Worm (Caenorhabditis elegans) whole organism, L2 larva: ENCODE data around the gene ccch-2.

Experiments used
- F13H6.1 ChIP-seq: sonication (generic microtip); optimal IDR thresholded peaks from 2 replicates; lab custom pipeline; 2016; ENCODE audit warnings: missing genetic modification characterization, missing compliant biosample characterization
- R02D3.7 ChIP-seq: fragments of 150-350 bp; optimal IDR thresholded peaks from 2 replicates; lab custom pipeline; 2014; ENCODE audit warnings: missing biosample characterization, missing genetic modification characterization
- ZK546.5 ChIP-seq: sonication (generic microtip); optimal IDR thresholded peaks from 2 replicates; lab custom pipeline; 2017; ENCODE audit warnings: missing biosample characterization, missing genetic modification characterization
- alr-1 ChIP-seq: fragments of 150-350 bp; optimal IDR thresholded peaks from 2 replicates; lab custom pipeline; 2014; ENCODE audit warnings: missing biosample characterization, missing genetic modification characterization
- crh-2 ChIP-seq: sonication (generic microtip); optimal IDR thresholded peaks from 2 replicates; lab custom pipeline; 2017; ENCODE audit warnings: missing biosample characterization, missing genetic modification characterization
- dmd-4 ChIP-seq: sonication (generic microtip); optimal IDR thresholded peaks from 2 replicates; lab custom pipeline; 2017; ENCODE audit warnings: missing biosample characterization, missing genetic modification characterization
- egl-27 ChIP-seq: sonication (generic microtip); optimal IDR thresholded peaks from 3 replicates; lab custom pipeline; 2017; ENCODE audit warnings: missing biosample characterization, missing genetic modification reagents, missing genetic modification characterization
- elt-1 ChIP-seq: fragments of 150-350 bp; optimal IDR thresholded peaks from 2 replicates; lab custom pipeline; 2014; ENCODE audit warnings: missing biosample characterization, missing genetic modification characterization
- elt-3 ChIP-seq: sonication (generic microtip); optimal IDR thresholded peaks from 2 replicates; lab custom pipeline; 2017; ENCODE audit warnings: missing biosample characterization, missing genetic modification characterization
- fos-1 ChIP-seq: fragments of 150-350 bp; optimal IDR thresholded peaks from 2 replicates; lab custom pipeline; 2014; ENCODE audit warnings: missing biosample characterization, missing genetic modification characterization
- gmeb-1 ChIP-seq: fragments of 150-350 bp; optimal IDR thresholded peaks from 2 replicates; lab custom pipeline; 2014; ENCODE audit warnings: missing biosample characterization, missing genetic modification characterization
- lin-11 ChIP-seq: fragments of 150-350 bp; sonication (generic microtip); optimal IDR thresholded peaks from 2 replicates; lab custom pipeline; 2014; ENCODE audit warnings: missing biosample characterization, missing genetic modification characterization, inconsistent platforms, mixed read lengths
- lin-13 ChIP-seq: fragments of 150-350 bp; optimal IDR thresholded peaks from 2 replicates; lab custom pipeline; 2014; ENCODE audit warnings: missing biosample characterization, missing genetic modification reagents, missing genetic modification characterization
- lin-39 ChIP-seq: fragments of 150-350 bp; optimal IDR thresholded peaks from 2 replicates; lab custom pipeline; 2014; ENCODE audit warnings: missing biosample characterization, missing genetic modification reagents, missing genetic modification characterization
- mab-5 ChIP-seq: fragments of 150-350 bp; optimal IDR thresholded peaks from 2 replicates; lab custom pipeline; 2014; ENCODE audit warnings: missing biosample characterization, missing genetic modification characterization
- mbf-1 ChIP-seq: sonication (generic microtip); optimal IDR thresholded peaks from 2 replicates; lab custom pipeline; 2017; ENCODE audit warnings: missing biosample characterization, missing genetic modification characterization
- nhr-10 ChIP-seq: sonication (generic microtip); optimal IDR thresholded peaks from 2 replicates; lab custom pipeline; 2017; ENCODE audit warnings: missing biosample characterization, missing genetic modification characterization
- nhr-11 ChIP-seq: fragments of 150-350 bp; optimal IDR thresholded peaks from 2 replicates; lab custom pipeline; 2014; ENCODE audit warnings: missing biosample characterization, missing genetic modification characterization
- nhr-12 ChIP-seq: fragments of 150-350 bp; optimal IDR thresholded peaks from 2 replicates; lab custom pipeline; 2014; ENCODE audit warnings: missing biosample characterization, missing genetic modification characterization
- nhr-129 ChIP-seq: fragments of 150-350 bp; optimal IDR thresholded peaks from 2 replicates; lab custom pipeline; 2014; ENCODE audit warnings: missing biosample characterization, missing genetic modification characterization
- nhr-23 ChIP-seq: fragments of 150-350 bp; optimal IDR thresholded peaks from 2 replicates; lab custom pipeline; 2014; ENCODE audit warnings: missing biosample characterization, missing genetic modification reagents, missing genetic modification characterization
- nhr-25 ChIP-seq: fragments of 150-350 bp; sonication (generic microtip); optimal IDR thresholded peaks from 3 replicates; lab custom pipeline; 2014; ENCODE audit warnings: missing biosample characterization, missing genetic modification characterization
- nhr-77 ChIP-seq: fragments of 150-350 bp; optimal IDR thresholded peaks from 2 replicates; lab custom pipeline; 2014; ENCODE audit warnings: missing biosample characterization, missing genetic modification characterization
- sem-4 ChIP-seq: fragments of 150-350 bp; optimal IDR thresholded peaks from 2 replicates; lab custom pipeline; 2014; ENCODE audit warnings: missing biosample characterization, missing genetic modification reagents, missing genetic modification characterization
- skn-1 ChIP-seq: sonication (generic microtip); optimal IDR thresholded peaks from 2 replicates; lab custom pipeline; 2017; ENCODE audit warnings: missing biosample characterization, missing genetic modification characterization
- sma-9 ChIP-seq, 2 experiments: fragments of 150-350 bp in 1 of 2; sonication (generic microtip) in 1 of 2; optimal IDR thresholded peaks; 2 replicates each; lab custom pipeline; 2014 to 2016; ENCODE audit warnings: missing genetic modification characterization in 2 of 2, mild to moderate bottlenecking in 1 of 2, missing biosample characterization in 1 of 2, missing compliant biosample characterization in 1 of 2, missing genetic modification reagents in 1 of 2, moderate library complexity in 1 of 2
- snpc-4 ChIP-seq: fragments of 150-350 bp; optimal IDR thresholded peaks from 2 replicates; lab custom pipeline; 2014; ENCODE audit warnings: missing biosample characterization, missing genetic modification characterization
- unc-39 ChIP-seq: fragments of 150-350 bp; optimal IDR thresholded peaks from 2 replicates; lab custom pipeline; 2014; ENCODE audit warnings: missing biosample characterization, missing genetic modification characterization
- unc-55 ChIP-seq: fragments of 150-350 bp; sonication (generic microtip); optimal IDR thresholded peaks from 3 replicates; lab custom pipeline; 2014; ENCODE audit warnings: missing biosample characterization, missing genetic modification reagents, missing genetic modification characterization
- zag-1 ChIP-seq: fragments of 150-350 bp; optimal IDR thresholded peaks from 2 replicates; lab custom pipeline; 2014; ENCODE audit warnings: missing biosample characterization, missing genetic modification characterization
- ztf-1 ChIP-seq: fragments of 200-800 bp; sonication (Bioruptor generic); conservative IDR thresholded peaks from 2 replicates; pipeline ENCODE4 v1.3.6; 2022; ENCODE audit warnings: missing genetic modification characterization, missing compliant biosample characterization
- ztf-11 ChIP-seq: sonication (generic microtip); optimal IDR thresholded peaks from 2 replicates; lab custom pipeline; 2017; ENCODE audit warnings: missing biosample characterization, missing genetic modification characterization
- ztf-4 ChIP-seq: fragments of 150-350 bp; optimal IDR thresholded peaks from 2 replicates; lab custom pipeline; 2014; ENCODE audit warnings: missing biosample characterization, missing genetic modification characterization

The ccch-2 gene

ce11 chrIV:16257330-16257729 is 20.7 kb upstream of the ccch-2 start, which contains the start of gene hlh-31:
Gene hlh-31 (plus strand): TSS chrIV:16257630.
- no peak for TF ChIP-seq fos-1 (tag; lab: Kevin White, UChicago)
- TF ChIP-seq elt-1 (tag; lab: Kevin White, UChicago) = no peak
- TF ChIP-seq unc-55 (GFP tag; lab: Kevin White, UChicago) = peak; percentile 6

- TF ChIP-seq lin-39 (tag; lab: Kevin White, UChicago) = no peak
- no peak for TF ChIP-seq ZK546.5 (tag; lab: Kevin White, UChicago)
- no peak for TF ChIP-seq ztf-1
- TF ChIP-seq lin-11 (tag; lab: Kevin White, UChicago) = no peak
- TF ChIP-seq nhr-25 (tag; lab: Kevin White, UChicago) = no peak
- TF ChIP-seq sma-9 (GFP tag; optimal IDR thresholded peaks at IDR 0.05; lab: Kevin White, UChicago) = no peak
- TF ChIP-seq sma-9 (tag; optimal IDR thresholded peaks at IDR 0.05; lab: Kevin White, UChicago) = no peak
- TF ChIP-seq lin-13 = no peak
- TF ChIP-seq mab-5 (tag; lab: Kevin White, UChicago) = no peak
- TF ChIP-seq sem-4 = no peak
- no peak for TF ChIP-seq nhr-77
- TF ChIP-seq unc-39 = no peak
- no peak for TF ChIP-seq egl-27 (tag; lab: Kevin White, UChicago)
- TF ChIP-seq alr-1 (tag; lab: Kevin White, UChicago) = no peak
Measured at ce11 chrIV:16270955-16271354, 7.0 kb upstream of the ccch-2 start, which contains the start of gene F38C2.4. Gene F38C2.4 (plus strand): TSS chrIV:16271255.

DNA sequence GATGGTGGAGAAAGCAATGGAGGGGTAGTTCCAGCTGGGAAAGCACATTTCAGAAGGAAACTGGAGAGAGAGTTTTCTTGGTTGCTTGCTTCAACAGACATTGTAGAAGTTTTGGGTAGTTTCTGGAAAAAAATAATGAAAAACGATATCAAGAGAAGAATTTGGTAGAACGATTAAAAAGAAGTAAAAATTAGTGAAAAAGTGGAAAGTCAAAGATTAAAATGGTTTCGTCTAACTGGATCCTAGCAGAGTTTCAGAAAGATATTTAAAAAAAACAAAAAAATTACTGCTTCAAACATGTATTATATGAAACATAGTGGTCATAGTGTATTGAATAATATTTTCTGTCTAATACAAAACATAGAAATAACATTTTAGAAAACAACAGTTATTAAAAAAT is 711 bp upstream of the ccch-2 start, which contains the start of gene F38C2.7:
Gene F38C2.7 (minus strand): TSS at position 101 of the 400 bp plus-strand sequence.
- TF ChIP-seq gmeb-1 (tag; lab: Kevin White, UChicago) (no peak), ztf-11 (tag; lab: Kevin White, UChicago) (no peak), mbf-1 (no peak)

ce11 chrIV:16280614-16281013 is 2.6 kb downstream of the ccch-2 start, which contains the start of gene clec-191:
Gene clec-191 (minus strand): TSS chrIV:16280714.
- TF ChIP-seq crh-2 (no peak), nhr-11 (tag; lab: Kevin White, UChicago) (no peak), nhr-23 (tag; lab: Kevin White, UChicago) (no peak), ztf-4 (no peak), nhr-129 (tag; lab: Kevin White, UChicago) (no peak)
- TF ChIP-seq, all 48 proteins: peak for 0

ce11 chrIV:16290745-16291144 is 12.7 kb downstream of the ccch-2 start, which contains the start of gene srz-75:
Gene srz-75 (minus strand): TSS chrIV:16290845.
- TF ChIP-seq mab-5 (tag; lab: Kevin White, UChicago) (no peak), ztf-11 (tag; lab: Kevin White, UChicago) (no peak), R02D3.7 (tag; lab: Kevin White, UChicago) (no peak), ZK546.5 (tag; lab: Kevin White, UChicago) (no peak), nhr-12 (tag; lab: Kevin White, UChicago) (no peak), sma-9 (GFP tag; optimal IDR thresholded peaks at IDR 0.05; lab: Kevin White, UChicago) (no peak), sma-9 (tag; optimal IDR thresholded peaks at IDR 0.05; lab: Kevin White, UChicago) (no peak), nhr-10 (tag; lab: Kevin White, UChicago) (no peak)

ce11 chrIV:16293889-16294288 is 15.9 kb downstream of the ccch-2 start:
- no peak for TF ChIP-seq dmd-4
- no peak for TF ChIP-seq ztf-11 (tag; lab: Kevin White, UChicago)
- no peak for TF ChIP-seq zag-1
- no peak for TF ChIP-seq skn-1 (tag; lab: Kevin White, UChicago)
- no peak for TF ChIP-seq nhr-77

- TF ChIP-seq R02D3.7 (tag; lab: Kevin White, UChicago) = no peak
- TF ChIP-seq ztf-1 = no peak
- no peak for TF ChIP-seq unc-39
- no peak for TF ChIP-seq mab-5 (tag; lab: Kevin White, UChicago)
- TF ChIP-seq F13H6.1 (tag; lab: Kevin White, UChicago) = no peak
- no peak for TF ChIP-seq gmeb-1 (tag; lab: Kevin White, UChicago)
- no peak for TF ChIP-seq snpc-4
- TF ChIP-seq mbf-1 = no peak
- no peak for TF ChIP-seq elt-3
Measured at ce11 chrIV:16298851-16299250, 20.8 kb downstream of the ccch-2 start, which contains the start of gene srz-72. Gene srz-72 (plus strand): TSS chrIV:16299151.
